Fruit fly (Drosophila melanogaster): Measurements from ENCODE around the gene CG9098.
A peak's percentile ranks its signal among the peaks of the same experiment; 100 is the strongest.

Gene CG9098

DNA sequence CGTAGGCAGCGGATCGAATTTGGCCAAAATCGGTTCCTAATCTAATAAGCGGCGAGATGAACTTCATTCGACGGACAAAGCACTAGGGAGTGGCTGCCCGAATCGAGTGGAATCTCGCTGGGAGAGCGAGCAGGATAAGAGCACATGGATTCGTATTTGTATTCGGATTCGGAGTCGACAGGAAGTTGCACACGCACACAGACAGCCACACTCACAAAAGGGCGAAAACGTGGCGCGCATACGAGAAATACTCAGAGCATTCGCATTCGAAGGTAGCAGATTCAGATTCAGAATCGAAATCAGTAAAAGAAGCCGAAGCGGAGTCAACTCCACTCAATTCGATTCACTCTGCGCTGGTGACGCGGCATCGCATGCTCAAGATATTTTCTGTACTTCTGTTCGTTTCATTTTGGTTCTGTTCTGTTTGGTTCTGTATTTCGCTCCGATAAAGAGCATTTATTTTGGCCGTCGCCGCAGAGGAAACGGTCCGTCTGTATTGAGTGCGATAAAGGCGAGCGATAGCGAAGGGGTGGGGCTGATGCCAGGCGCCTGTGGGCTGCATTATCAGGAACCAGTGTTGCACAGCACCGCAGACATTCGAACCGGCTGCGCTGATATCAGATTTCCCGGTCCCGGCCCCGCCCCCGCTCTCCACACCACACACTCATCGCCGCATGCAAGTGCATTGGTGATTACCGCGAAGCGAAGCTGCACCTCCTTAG lies 33.6 kb downstream of the CG9098 start:
- TF ChIP-seq gl (tag; optimal IDR thresholded peaks at IDR 0.05) (no peak), EcR (GFP tag; optimal IDR thresholded peaks at IDR 0.05) (peak; percentile 45), CG13204 (GFP tag; optimal IDR thresholded peaks at IDR 0.05) (peak; percentile 68), CG15710 (tag; optimal IDR thresholded peaks at IDR 0.05) (peak; percentile 5), CG8301 (tag; optimal IDR thresholded peaks at IDR 0.05) (no peak), Ets98B (GFP tag; IDR thresholded peaks at IDR 0.05) (no peak), CG14655 (GFP tag; optimal IDR thresholded peaks at IDR 0.05) (no peak), CG12605 (GFP tag; IDR thresholded peaks at IDR 0.05) (no peak), CG34367 (tag; optimal IDR thresholded peaks at IDR 0.05) (no peak), CG8159 (tag; optimal IDR thresholded peaks at IDR 0.05) (no peak), CG9948 (tag; optimal IDR thresholded peaks at IDR 0.05) (no peak), D1 (tag; optimal IDR thresholded peaks at IDR 0.05) (no peak), Pif1B (GFP tag; optimal IDR thresholded peaks at IDR 0.05) (peak; percentile 34), Snoo (tag; optimal IDR thresholded peaks at IDR 0.05) (peak; percentile 7)

DNA sequence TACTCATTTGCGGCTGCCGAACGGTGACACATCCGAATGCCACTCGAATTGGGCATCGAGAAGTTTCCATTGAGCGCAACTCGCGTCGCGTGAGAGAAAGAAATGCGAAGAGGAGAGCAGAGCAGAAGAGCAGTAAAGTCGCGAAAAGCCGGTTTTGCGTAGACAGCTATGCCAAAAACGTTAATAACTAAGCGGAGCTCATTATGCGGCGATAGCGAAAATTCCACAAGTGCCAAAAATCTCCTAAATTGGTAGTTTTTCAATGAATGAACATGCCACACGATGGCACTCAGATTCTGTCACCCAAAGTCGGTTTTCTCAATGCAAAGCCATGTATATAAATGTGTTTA lies 34.4 kb downstream of the CG9098 start:
- no peak for TF ChIP-seq rn (GFP tag; IDR thresholded peaks at IDR 0.05)
- TF ChIP-seq EcR (GFP tag; optimal IDR thresholded peaks at IDR 0.05) = no peak
- TF ChIP-seq CG9948 (tag; optimal IDR thresholded peaks at IDR 0.05) = no peak
- TF ChIP-seq Ets98B (GFP tag; IDR thresholded peaks at IDR 0.05) = no peak
- no peak for TF ChIP-seq CG8301 (tag; optimal IDR thresholded peaks at IDR 0.05)
- no peak for TF ChIP-seq gl (tag; optimal IDR thresholded peaks at IDR 0.05)
- TF ChIP-seq CG4496 (GFP tag; IDR thresholded peaks at IDR 0.05) = no peak
- no peak for TF ChIP-seq CG13204 (GFP tag; optimal IDR thresholded peaks at IDR 0.05)
- TF ChIP-seq CG12605 (GFP tag; IDR thresholded peaks at IDR 0.05) = no peak
- no peak for TF ChIP-seq Snoo (tag; optimal IDR thresholded peaks at IDR 0.05)

dm6 chr2L:5977070-5977728 lies 34.9 kb downstream of the CG9098 start:
- TF ChIP-seq EcR (GFP tag; optimal IDR thresholded peaks at IDR 0.05) = peak; percentile 97
- TF ChIP-seq CG13204 (GFP tag; optimal IDR thresholded peaks at IDR 0.05) = peak; percentile 50
- TF ChIP-seq Pif1B (GFP tag; optimal IDR thresholded peaks at IDR 0.05) = no peak
- peak; percentile 2 for TF ChIP-seq CG8159 (tag; optimal IDR thresholded peaks at IDR 0.05)

- no peak for TF ChIP-seq rn (GFP tag; IDR thresholded peaks at IDR 0.05)
- TF ChIP-seq CG13204 (GFP tag; optimal IDR thresholded peaks at IDR 0.05) = no peak
- no peak for TF ChIP-seq EcR (GFP tag; optimal IDR thresholded peaks at IDR 0.05)
- no peak for TF ChIP-seq D1 (tag; optimal IDR thresholded peaks at IDR 0.05)
- TF ChIP-seq Snoo (tag; optimal IDR thresholded peaks at IDR 0.05) = no peak
- no peak for TF ChIP-seq CG14655 (GFP tag; optimal IDR thresholded peaks at IDR 0.05)
- TF ChIP-seq gl (tag; optimal IDR thresholded peaks at IDR 0.05) = no peak
These were observed 36.5 kb downstream of the CG9098 start for dm6 chr2L:5975601-5976000.

dm6 chr2L:5975025-5975539 lies 37.1 kb downstream of the CG9098 start:
- TF ChIP-seq CG10348 (GFP tag; IDR thresholded peaks at IDR 0.05) = no peak
- TF ChIP-seq Ets98B (GFP tag; IDR thresholded peaks at IDR 0.05) = peak; percentile 16; the same call in 1 of the 2 replicates
- TF ChIP-seq gl (tag; optimal IDR thresholded peaks at IDR 0.05) = no peak
- TF ChIP-seq EcR (GFP tag; optimal IDR thresholded peaks at IDR 0.05) = peak; percentile 27
- TF ChIP-seq Pif1B (GFP tag; optimal IDR thresholded peaks at IDR 0.05) = no peak
- 0 out of 3 replicates have a peak, but pooled peaks have one; percentile 16 for TF ChIP-seq fd96Ca (GFP tag; IDR thresholded peaks at IDR 0.05)
- no peak for TF ChIP-seq CG12605 (GFP tag; IDR thresholded peaks at IDR 0.05)
- no peak for TF ChIP-seq Snoo (tag; optimal IDR thresholded peaks at IDR 0.05)
- peak; percentile 43 for TF ChIP-seq CG13204 (GFP tag; optimal IDR thresholded peaks at IDR 0.05)

dm6 chr2L:5974122-5974521 lies 38.0 kb downstream of the CG9098 start:
- TF ChIP-seq EcR (GFP tag; optimal IDR thresholded peaks at IDR 0.05) (peak; percentile 90), CG14655 (GFP tag; optimal IDR thresholded peaks at IDR 0.05) (peak; percentile 15), Ets98B (GFP tag; IDR thresholded peaks at IDR 0.05) (0 out of 2 replicates have a peak, but pooled peaks have one; percentile 31), Snoo (tag; optimal IDR thresholded peaks at IDR 0.05) (no peak)

DNA sequence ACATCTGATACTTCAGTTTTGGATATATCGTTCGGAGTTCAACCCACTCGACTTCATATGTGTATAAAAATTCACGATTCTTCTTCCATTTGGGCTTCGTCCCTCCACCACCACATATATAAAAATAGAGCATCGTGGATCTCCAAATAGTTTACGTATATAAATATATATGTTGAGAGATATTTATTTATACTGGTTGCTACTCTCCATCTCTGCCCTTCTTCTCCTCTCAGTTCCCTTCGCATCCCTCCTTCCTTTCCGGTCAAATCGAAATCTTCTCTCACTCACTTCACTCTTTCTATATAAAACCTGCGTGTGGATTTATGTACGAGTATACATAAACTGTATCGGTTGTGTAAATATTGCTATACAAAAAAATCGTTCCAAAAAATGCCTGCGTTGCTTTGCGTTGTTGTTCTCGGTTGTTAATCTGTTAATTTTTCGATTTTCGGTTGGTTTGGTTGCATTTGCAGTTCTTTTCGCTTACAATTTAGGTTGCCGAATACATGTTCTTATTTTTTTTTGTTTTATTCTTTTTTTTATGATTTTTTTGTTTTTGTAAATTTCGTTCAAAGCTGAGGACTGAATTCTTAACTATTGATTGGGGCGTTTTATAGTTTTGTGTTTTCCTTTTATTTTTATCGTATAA lies 39.4 kb downstream of the CG9098 start:
- TF ChIP-seq CG32121 (GFP tag; IDR thresholded peaks at IDR 0.05) (no peak), Snoo (tag; optimal IDR thresholded peaks at IDR 0.05) (no peak), EcR (GFP tag; optimal IDR thresholded peaks at IDR 0.05) (peak; percentile 13), CG12605 (GFP tag; IDR thresholded peaks at IDR 0.05) (no peak)
